Worm (Caenorhabditis elegans): Measurements from ENCODE around the gene F28C6.8.

DNA sequence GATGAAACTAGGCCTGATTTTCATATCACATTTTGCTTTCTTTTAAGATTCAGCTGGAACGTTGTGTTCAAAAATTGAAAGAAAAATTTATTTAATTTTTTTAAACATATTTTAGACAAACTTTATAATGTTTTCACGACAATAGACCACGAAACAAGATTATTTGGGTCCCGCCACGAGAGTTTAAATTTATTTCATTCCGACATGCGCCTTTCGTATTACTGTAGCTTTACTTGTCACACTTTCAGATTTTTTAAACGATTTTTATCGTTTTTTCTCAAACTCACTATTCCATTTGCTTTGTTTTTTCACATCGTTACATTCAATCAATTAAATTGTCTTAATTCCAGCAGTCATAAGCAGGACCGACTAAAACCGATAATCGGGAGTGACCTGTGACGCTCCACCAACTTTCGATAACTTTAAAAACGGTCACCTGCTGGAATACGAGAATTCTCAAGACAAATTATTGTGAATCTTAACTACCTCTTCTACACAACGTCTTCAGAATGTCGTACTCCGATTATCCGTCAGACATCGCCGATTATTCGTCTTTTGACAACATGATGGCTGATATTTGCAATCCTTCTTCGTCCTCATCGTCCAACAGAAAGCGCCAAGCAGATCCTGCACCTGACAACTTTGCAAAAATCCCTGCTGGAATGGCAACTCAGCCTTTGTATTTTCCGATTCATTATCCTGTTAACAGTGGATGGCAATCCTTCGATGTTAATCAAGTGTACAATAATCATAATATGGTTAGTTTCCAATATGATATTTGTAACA lies 12.6 kb upstream of the F28C6.8 start, which contains the start of gene aptf-3:
- TF ChIP-seq him-1 (tag; optimal IDR thresholded peaks at IDR 0.05) (no peak), W03F9.2 (tag; optimal IDR thresholded peaks at IDR 0.05) (no peak), dao-5 (tag; optimal IDR thresholded peaks at IDR 0.05) (no peak)

All from whole organism, L4/young adult.